Fruit fly (Drosophila melanogaster): Measurements from ENCODE around the gene Alg13.

Gene Alg13

dm6 chr3R:29157418-29158398 is 19.3 kb upstream of the Alg13 start, which contains the start of gene rdog (continued):
- no peak for TF ChIP-seq CG10959 (GFP tag; IDR thresholded peaks at IDR 0.05)
- TF ChIP-seq CG12219 (GFP tag; optimal IDR thresholded peaks at IDR 0.05): peak; percentile 72
- TF ChIP-seq Eip74EF (GFP tag; optimal IDR thresholded peaks at IDR 0.05): no peak
- TF ChIP-seq Dbx (GFP tag; IDR thresholded peaks at IDR 0.05): peak; percentile 43; the same call in 1 of the 3 replicates
- peak; percentile 51; the same call in 1 of the 2 replicates for TF ChIP-seq CG8765 (GFP tag; IDR thresholded peaks at IDR 0.05)
- no peak for TF ChIP-seq CG8478 (optimal IDR thresholded peaks at IDR 0.05)
- peak; percentile 75 for TF ChIP-seq CG10462 (GFP tag; optimal IDR thresholded peaks at IDR 0.05)
- TF ChIP-seq aop (GFP tag; IDR thresholded peaks at IDR 0.05): peak; percentile 39; the same call in 1 of the 2 replicates
- peak; percentile 63 for TF ChIP-seq CG5953 (GFP tag; IDR thresholded peaks at IDR 0.05)
- peak; percentile 62 for TF ChIP-seq NK7.1 (GFP tag; optimal IDR thresholded peaks at IDR 0.05)
- no peak for TF ChIP-seq bigmax (GFP tag; optimal IDR thresholded peaks at IDR 0.05)
- TF ChIP-seq Jarid2 (GFP tag; optimal IDR thresholded peaks at IDR 0.05): peak; percentile 73
- TF ChIP-seq disco-r (GFP tag; optimal IDR thresholded peaks at IDR 0.05): peak; percentile 78
- TF ChIP-seq CG2129 (GFP tag; IDR thresholded peaks at IDR 0.05; ENCODE audit: partially characterized antibody): no peak
- TF ChIP-seq fru (optimal IDR thresholded peaks at IDR 0.05): no peak
- TF ChIP-seq jing (GFP tag; optimal IDR thresholded peaks at IDR 0.05): no peak
- peak; percentile 63 for TF ChIP-seq Sox102F (GFP tag; optimal IDR thresholded peaks at IDR 0.05)
- TF ChIP-seq Lhr (GFP tag; optimal IDR thresholded peaks at IDR 0.05): peak; percentile 34
- no peak for TF ChIP-seq CG7745 (tag; optimal IDR thresholded peaks at IDR 0.05)
- TF ChIP-seq Optix (GFP tag; IDR thresholded peaks at IDR 0.05): peak; percentile 72; the same call in 2 of the 3 replicates
- peak; percentile 80 for TF ChIP-seq Hmx (GFP tag; optimal IDR thresholded peaks at IDR 0.05)
- no peak for TF ChIP-seq CG6272 (GFP tag; IDR thresholded peaks at IDR 0.05)
- peak; percentile 56 for TF ChIP-seq Fer3 (tag; optimal IDR thresholded peaks at IDR 0.05)
- TF ChIP-seq ap (GFP tag; IDR thresholded peaks at IDR 0.05): no peak
- peak; percentile 56 for TF ChIP-seq CG9932 (GFP tag; IDR thresholded peaks at IDR 0.05)
- no peak for TF ChIP-seq cas (GFP tag; IDR thresholded peaks at IDR 0.05)
- TF ChIP-seq seq (GFP tag; IDR thresholded peaks at IDR 0.05): peak; percentile 45
- TF ChIP-seq Dfd (GFP tag; optimal IDR thresholded peaks at IDR 0.05): no peak
- TF ChIP-seq Lpt (GFP tag; optimal IDR thresholded peaks at IDR 0.05): no peak
- peak; percentile 99 for TF ChIP-seq D19B (GFP tag; optimal IDR thresholded peaks at IDR 0.05)
- TF ChIP-seq Dip3 (GFP tag; optimal IDR thresholded peaks at IDR 0.05): peak; percentile 80
- peak; percentile 46 for TF ChIP-seq HmgD (GFP tag; optimal IDR thresholded peaks at IDR 0.05)
- peak; percentile 70 for TF ChIP-seq slp2 (GFP tag; optimal IDR thresholded peaks at IDR 0.05)
- TF ChIP-seq NfI (GFP tag; optimal IDR thresholded peaks at IDR 0.05): peak; percentile 72
- peak; percentile 58 for TF ChIP-seq crc (GFP tag; optimal IDR thresholded peaks at IDR 0.05)
- peak; percentile 88 for TF ChIP-seq CG17361 (GFP tag; IDR thresholded peaks at IDR 0.05)
- TF ChIP-seq gcm (GFP tag; optimal IDR thresholded peaks at IDR 0.05): peak; percentile 68
- peak; percentile 62 for TF ChIP-seq CG18764 (GFP tag; optimal IDR thresholded peaks at IDR 0.05)
- TF ChIP-seq mam (GFP tag; optimal IDR thresholded peaks at IDR 0.05): peak; percentile 75
- TF ChIP-seq Xrp1 (GFP tag; IDR thresholded peaks at IDR 0.05): no peak
- no peak for TF ChIP-seq CG9797 (GFP tag; optimal IDR thresholded peaks at IDR 0.05)
- TF ChIP-seq Opbp (GFP tag; IDR thresholded peaks at IDR 0.05; ENCODE audit: partially characterized antibody): 0 out of 3 replicates have a peak, but pooled peaks have one; percentile 46
- TF ChIP-seq CG17359 (tag; optimal IDR thresholded peaks at IDR 0.05): peak; percentile 61
- TF ChIP-seq Doc2 (GFP tag; IDR thresholded peaks at IDR 0.05): no peak
- no peak; the same call in 2 of the 3 replicates for TF ChIP-seq knrl (GFP tag; IDR thresholded peaks at IDR 0.05; ENCODE audit: partially characterized antibody)
- TF ChIP-seq emc (GFP tag; optimal IDR thresholded peaks at IDR 0.05): peak; percentile 69
- no peak for TF ChIP-seq CG32772 (GFP tag; IDR thresholded peaks at IDR 0.05)
- TF ChIP-seq inv (GFP tag; IDR thresholded peaks at IDR 0.05; ENCODE audit: partially characterized antibody): no peak
- peak; percentile 57 for TF ChIP-seq CG3847 (GFP tag; IDR thresholded peaks at IDR 0.05)
